Fruit fly (Drosophila melanogaster): Measurements from ENCODE around the gene CG15353.

- no peak for TF ChIP-seq CG7045 (GFP tag; optimal IDR thresholded peaks at IDR 0.05)
- TF ChIP-seq tj (GFP tag; optimal IDR thresholded peaks at IDR 0.05): no peak
- TF ChIP-seq CG5204 (GFP tag; optimal IDR thresholded peaks at IDR 0.05): no peak
- no peak for TF ChIP-seq Crg-1 (GFP tag; optimal IDR thresholded peaks at IDR 0.05)
- no peak for TF ChIP-seq Clk (GFP tag; optimal IDR thresholded peaks at IDR 0.05)
Measured at dm6 chr2L:2054289-2054688, 47.3 kb upstream of the CG15353 start, which contains the start of gene Or22c.
